Fruit fly (Drosophila melanogaster) whole organism, embryonic: ENCODE results near the gene lectin-28C.
A peak's percentile ranks its signal among the peaks of the same experiment; 100 is the strongest.

Source experiments
- CG11093 ChIP-seq: fragments of 200-800 bp; sonication (Bioruptor generic); IDR thresholded peaks from 3 replicates; pipeline ENCODE4 v1.3.6; 2022; ENCODE audit warnings: missing biosample characterization, missing genetic modification characterization
- CG11504 ChIP-seq: fragments of 200-800 bp; sonication (Bioruptor generic); optimal IDR thresholded peaks from 3 replicates; lab custom pipeline; 2019; ENCODE audit warnings: missing biosample characterization, mild to moderate bottlenecking, missing genetic modification characterization, moderate library complexity
- CG12071 ChIP-seq: fragments of 200-800 bp; sonication (Bioruptor generic); optimal IDR thresholded peaks from 3 replicates; lab custom pipeline; 2018; ENCODE audit warnings: missing biosample characterization, mild to moderate bottlenecking, missing genetic modification characterization
- CG14710 ChIP-seq: fragments of 200-800 bp; sonication (Bioruptor generic); optimal IDR thresholded peaks from 3 replicates; lab custom pipeline; 2019; ENCODE audit warnings: missing biosample characterization, mild to moderate bottlenecking, missing genetic modification characterization, moderate library complexity
- CG14860 ChIP-seq: fragments of 200-800 bp; sonication (Bioruptor generic); IDR thresholded peaks from 3 replicates; pipeline ENCODE4 v1.3.6; 2022; ENCODE audit warnings: missing biosample characterization, missing genetic modification characterization; ENCODE audit not compliant: partially characterized antibody
- CG15479 ChIP-seq: fragments of 200-800 bp; sonication (Bioruptor generic); optimal IDR thresholded peaks from 3 replicates; lab custom pipeline; 2019; ENCODE audit warnings: missing biosample characterization, mild to moderate bottlenecking, missing genetic modification characterization, moderate library complexity
- CG1603 ChIP-seq: fragments of 200-800 bp; sonication (Bioruptor generic); optimal IDR thresholded peaks from 2 replicates; lab custom pipeline; 2019; ENCODE audit warnings: missing biosample characterization, mild to moderate bottlenecking, missing genetic modification characterization, moderate library complexity
- CG17568 ChIP-seq: fragments of 200-800 bp; sonication (Bioruptor generic); optimal IDR thresholded peaks from 2 replicates; lab custom pipeline; 2018; ENCODE audit warnings: missing biosample characterization, mild to moderate bottlenecking, missing genetic modification characterization, moderate library complexity
- CG17829 ChIP-seq: fragments of 200-800 bp; optimal IDR thresholded peaks from 2 replicates; lab custom pipeline; 2019; ENCODE audit warnings: missing biosample characterization, mild to moderate bottlenecking, missing genetic modification characterization, moderate library complexity
- CG17912 ChIP-seq: fragments of 200-800 bp; sonication (Bioruptor generic); optimal IDR thresholded peaks from 2 replicates; lab custom pipeline; 2018; ENCODE audit warnings: missing biosample characterization, mild to moderate bottlenecking, missing genetic modification characterization
- CG2116 ChIP-seq: fragments of 200-800 bp; sonication (Bioruptor generic); optimal IDR thresholded peaks from 3 replicates; lab custom pipeline; 2018; ENCODE audit warnings: missing biosample characterization, mild to moderate bottlenecking, missing genetic modification characterization
- CG2678 ChIP-seq: fragments of 200-800 bp; sonication (Bioruptor generic); optimal IDR thresholded peaks from 3 replicates; lab custom pipeline; 2019; ENCODE audit warnings: missing biosample characterization, mild to moderate bottlenecking, missing genetic modification characterization, moderate library complexity
- CG3065 ChIP-seq: fragments of 200-800 bp; sonication (Bioruptor generic); optimal IDR thresholded peaks from 2 replicates; lab custom pipeline; 2016; ENCODE audit warnings: missing biosample characterization, missing genetic modification characterization
- CG31441 ChIP-seq: fragments of 200-800 bp; sonication (Bioruptor generic); IDR thresholded peaks from 2 replicates; pipeline ENCODE4 v1.3.6; 2022; ENCODE audit warnings: missing biosample characterization, missing genetic modification characterization
- CG32767 ChIP-seq: fragments of 200-800 bp; sonication (Bioruptor generic); IDR thresholded peaks from 2 replicates; pipeline ENCODE4 v1.3.6; 2022; ENCODE audit warnings: missing biosample characterization, missing genetic modification characterization
- CG4404 ChIP-seq: fragments of 200-800 bp; sonication (Bioruptor generic); IDR thresholded peaks from 2 replicates; pipeline ENCODE4 v1.3.6; 2022; ENCODE audit warnings: missing biosample characterization, missing genetic modification characterization
- CG4730 ChIP-seq: fragments of 200-800 bp; sonication (Bioruptor generic); IDR thresholded peaks from 2 replicates; pipeline ENCODE4 v1.3.6; 2022; ENCODE audit warnings: missing biosample characterization, missing genetic modification characterization
- CG6254 ChIP-seq: fragments of 200-800 bp; sonication (Bioruptor generic); optimal IDR thresholded peaks from 3 replicates; lab custom pipeline; 2017; ENCODE audit warnings: mild to moderate bottlenecking, missing biosample characterization, missing genetic modification reagents, missing genetic modification characterization
- CG6689 ChIP-seq: fragments of 200-800 bp; sonication (Bioruptor generic); IDR thresholded peaks from 2 replicates; pipeline ENCODE4 v1.3.6; 2022; ENCODE audit warnings: missing biosample characterization, missing genetic modification characterization
- CG6813 ChIP-seq: fragments of 200-800 bp; sonication (Bioruptor generic); optimal IDR thresholded peaks from 2 replicates; lab custom pipeline; 2017; ENCODE audit warnings: missing biosample characterization, missing genetic modification characterization, mild to moderate bottlenecking, moderate library complexity, missing genetic modification reagents
- CG9215 ChIP-seq: fragments of 200-800 bp; sonication (Bioruptor generic); IDR thresholded peaks from 2 replicates; pipeline ENCODE4 v1.3.6; 2022; ENCODE audit warnings: missing biosample characterization, missing genetic modification characterization
- CG9609 ChIP-seq: fragments of 200-800 bp; sonication (Bioruptor generic); optimal IDR thresholded peaks from 3 replicates; lab custom pipeline; 2016; ENCODE audit warnings: missing biosample characterization, missing genetic modification characterization
- CTCF ChIP-seq: fragments of 200-800 bp; sonication (Bioruptor generic); optimal IDR thresholded peaks from 2 replicates; lab custom pipeline; 2017; ENCODE audit warnings: missing biosample characterization, mild to moderate bottlenecking, missing genetic modification characterization, moderate library complexity
- CoRest ChIP-seq: fragments of 200-800 bp; sonication (Bioruptor generic); optimal IDR thresholded peaks from 3 replicates; lab custom pipeline; 2018; ENCODE audit warnings: missing biosample characterization, mild to moderate bottlenecking, missing genetic modification characterization, moderate library complexity
- Ets97D ChIP-seq: fragments of 200-800 bp; sonication (Bioruptor generic); optimal IDR thresholded peaks from 3 replicates; lab custom pipeline; 2016; ENCODE audit warnings: missing biosample characterization, missing genetic modification characterization
- MESR4 ChIP-seq: fragments of 200-800 bp; sonication (Bioruptor generic); optimal IDR thresholded peaks from 2 replicates; lab custom pipeline; 2018; ENCODE audit warnings: missing biosample characterization, mild to moderate bottlenecking, missing genetic modification characterization, moderate library complexity
- Mad ChIP-seq: fragments of 200-800 bp; sonication (Bioruptor generic); optimal IDR thresholded peaks from 2 replicates; lab custom pipeline; 2016; ENCODE audit warnings: missing biosample characterization, missing genetic modification characterization
- NFAT ChIP-seq: fragments of 200-800 bp; sonication (Bioruptor generic); IDR thresholded peaks from 2 replicates; pipeline ENCODE4 v1.3.6; 2022; ENCODE audit warnings: missing biosample characterization, missing genetic modification characterization
- Nf-YA ChIP-seq: fragments of 200-800 bp; sonication (Bioruptor generic); IDR thresholded peaks from 2 replicates; pipeline ENCODE4 v1.3.6; 2022; ENCODE audit warnings: missing biosample characterization, missing genetic modification characterization
- Nf-YB ChIP-seq: fragments of 200-800 bp; sonication (Bioruptor generic); optimal IDR thresholded peaks from 3 replicates; lab custom pipeline; 2019; ENCODE audit warnings: missing biosample characterization, mild to moderate bottlenecking, missing genetic modification characterization, moderate library complexity
- Nf-YC ChIP-seq: fragments of 200-800 bp; optimal IDR thresholded peaks from 3 replicates; lab custom pipeline; 2019; ENCODE audit warnings: missing biosample characterization, mild to moderate bottlenecking, missing genetic modification characterization, moderate library complexity
- Ravus ChIP-seq: fragments of 200-800 bp; sonication (Bioruptor generic); IDR thresholded peaks from 2 replicates; pipeline ENCODE4 v1.3.6; 2022; ENCODE audit warnings: missing biosample characterization, missing genetic modification characterization
- Xrp1 ChIP-seq: fragments of 200-800 bp; sonication (Bioruptor generic); IDR thresholded peaks from 2 replicates; pipeline ENCODE4 v1.3.6; 2022; ENCODE audit warnings: missing biosample characterization, missing genetic modification characterization
- az2 ChIP-seq: fragments of 200-800 bp; sonication (Bioruptor generic); optimal IDR thresholded peaks from 3 replicates; lab custom pipeline; 2016; ENCODE audit warnings: missing biosample characterization, missing genetic modification characterization
- bsh ChIP-seq, 2 experiments: fragments of 200-800 bp; sonication (Bioruptor generic); optimal IDR thresholded peaks; 2 replicates each; lab custom pipeline; 2017 to 2018; ENCODE audit warnings: mild to moderate bottlenecking in 2 of 2, missing biosample characterization in 2 of 2, missing genetic modification characterization in 2 of 2, moderate library complexity in 1 of 2
- danr ChIP-seq: fragments of 200-800 bp; sonication (Bioruptor generic); IDR thresholded peaks from 2 replicates; pipeline ENCODE4 v1.3.6; 2022; ENCODE audit warnings: missing biosample characterization, missing genetic modification characterization
- dm ChIP-seq: fragments of 200-800 bp; sonication (Bioruptor generic); optimal IDR thresholded peaks from 3 replicates; lab custom pipeline; 2016; ENCODE audit warnings: missing biosample characterization, missing genetic modification characterization
- dysf ChIP-seq: fragments of 200-800 bp; sonication (Bioruptor generic); IDR thresholded peaks from 3 replicates; pipeline ENCODE4 v1.3.6; 2022; ENCODE audit warnings: missing biosample characterization, missing genetic modification characterization
- eyg ChIP-seq: fragments of 200-800 bp; sonication (Bioruptor generic); optimal IDR thresholded peaks from 3 replicates; lab custom pipeline; 2016; ENCODE audit warnings: missing biosample characterization, missing genetic modification characterization
- lbe ChIP-seq: fragments of 200-800 bp; sonication (Bioruptor generic); optimal IDR thresholded peaks from 2 replicates; lab custom pipeline; 2016; ENCODE audit warnings: missing biosample characterization, mild to moderate bottlenecking, missing genetic modification characterization
- odd ChIP-seq: fragments of 200-800 bp; sonication (Bioruptor generic); optimal IDR thresholded peaks from 2 replicates; lab custom pipeline; 2017; ENCODE audit warnings: missing biosample characterization, mild to moderate bottlenecking, missing genetic modification characterization
- pfk ChIP-seq: fragments of 200-800 bp; sonication (Bioruptor generic); optimal IDR thresholded peaks from 2 replicates; lab custom pipeline; 2018; ENCODE audit warnings: missing biosample characterization, mild to moderate bottlenecking, missing genetic modification characterization, moderate library complexity
- pros ChIP-seq: fragments of 200-800 bp; sonication (Bioruptor generic); optimal IDR thresholded peaks from 3 replicates; lab custom pipeline; 2019; ENCODE audit warnings: missing biosample characterization, mild to moderate bottlenecking, missing genetic modification characterization, moderate library complexity
- rib ChIP-seq: fragments of 200-800 bp; sonication (Bioruptor generic); IDR thresholded peaks from 2 replicates; pipeline ENCODE4 v1.3.6; 2022; ENCODE audit warnings: missing biosample characterization, missing genetic modification characterization
- salm ChIP-seq: fragments of 200-800 bp; sonication (Bioruptor generic); optimal IDR thresholded peaks from 2 replicates; lab custom pipeline; 2018; ENCODE audit warnings: missing biosample characterization, mild to moderate bottlenecking, missing genetic modification characterization
- sima ChIP-seq: fragments of 200-800 bp; sonication (Bioruptor generic); optimal IDR thresholded peaks from 2 replicates; lab custom pipeline; 2016; ENCODE audit warnings: missing biosample characterization, missing genetic modification characterization
- tap ChIP-seq: fragments of 200-800 bp; optimal IDR thresholded peaks from 3 replicates; lab custom pipeline; 2019; ENCODE audit warnings: missing biosample characterization, mild to moderate bottlenecking, missing genetic modification characterization, moderate library complexity
- tin ChIP-seq: fragments of 200-800 bp; sonication (Bioruptor generic); optimal IDR thresholded peaks from 3 replicates; lab custom pipeline; 2016; ENCODE audit warnings: missing biosample characterization, missing genetic modification characterization
- tna ChIP-seq: fragments of 200-800 bp; sonication (Bioruptor generic); IDR thresholded peaks from 2 replicates; pipeline ENCODE4 v1.3.6; 2022; ENCODE audit warnings: missing biosample characterization, missing genetic modification characterization; ENCODE audit not compliant: partially characterized antibody
- wek ChIP-seq: fragments of 200-800 bp; sonication (Bioruptor generic); optimal IDR thresholded peaks from 3 replicates; lab custom pipeline; 2018; ENCODE audit warnings: missing biosample characterization, mild to moderate bottlenecking, missing genetic modification characterization, moderate library complexity
- yki ChIP-seq: fragments of >200 bp; optimal IDR thresholded peaks from 3 replicates; lab custom pipeline; 2018
- zen2 ChIP-seq: fragments of 200-800 bp; sonication (Bioruptor generic); IDR thresholded peaks from 3 replicates; pipeline ENCODE4 v1.3.6; 2022; ENCODE audit warnings: missing biosample characterization, missing genetic modification characterization; ENCODE audit not compliant: partially characterized antibody

The lectin-28C gene

dm6 chr2L:7828901-7829300 lies 28.0 kb upstream of the lectin-28C start:
- TF ChIP-seq yki (lab: Kevin White, UChicago), result peak; percentile 51
- no peak for TF ChIP-seq NFAT (GFP tag; lab: Robert Waterston, UW)
- TF ChIP-seq lbe (GFP tag; lab: Kevin White, UChicago), result no peak
- TF ChIP-seq CG4730 (GFP tag; lab: Robert Waterston, UW), result no peak
- TF ChIP-seq tap, result no peak
- TF ChIP-seq odd (GFP tag; lab: Kevin White, UChicago), result no peak
- TF ChIP-seq MESR4, result no peak
- TF ChIP-seq bsh (GFP tag; optimal IDR thresholded peaks at IDR 0.05; lab: Kevin White, UChicago), result no peak
- TF ChIP-seq Ravus (GFP tag; lab: Robert Waterston, UW), result no peak
- no peak for TF ChIP-seq dysf (GFP tag; lab: Robert Waterston, UW)
- TF ChIP-seq CG4404 (GFP tag; lab: Robert Waterston, UW), result no peak
- TF ChIP-seq eyg (GFP tag; lab: Kevin White, UChicago), result no peak
- TF ChIP-seq CG31441 (GFP tag; lab: Robert Waterston, UW), result no peak
- TF ChIP-seq CTCF (GFP tag; lab: Kevin White, UChicago), result no peak
- no peak for TF ChIP-seq CG15479
- peak; percentile 61 for TF ChIP-seq CG6813 (GFP tag; lab: Kevin White, UChicago)
- no peak for TF ChIP-seq CG2116 (GFP tag; lab: Kevin White, UChicago)
- TF ChIP-seq Xrp1, result 0 out of 2 replicates have a peak, but pooled peaks have one; percentile 17
- no peak for TF ChIP-seq Ets97D (GFP tag; lab: Kevin White, UChicago)
- peak; percentile 1 for TF ChIP-seq CG11504
- TF ChIP-seq CG17912 (GFP tag; lab: Kevin White, UChicago), result no peak
- no peak for TF ChIP-seq CG14860 (GFP tag; lab: Robert Waterston, UW)
- TF ChIP-seq CG6689 (GFP tag; lab: Robert Waterston, UW), result peak; percentile 47; the same call in 1 of the 2 replicates
- TF ChIP-seq wek, result peak; percentile 21
- TF ChIP-seq CG9215 (GFP tag; lab: Robert Waterston, UW), result no peak
- TF ChIP-seq CG11093, result no peak
- TF ChIP-seq rib, result 0 out of 2 replicates have a peak, but pooled peaks have one; percentile 45
- TF ChIP-seq tin, result no peak
- TF ChIP-seq zen2, result no peak
- peak; percentile 33 for TF ChIP-seq salm (tag; lab: Kevin White, UChicago)
- no peak for TF ChIP-seq az2 (GFP tag; lab: Kevin White, UChicago)
- TF ChIP-seq CG1603, result peak; percentile 26
- no peak for TF ChIP-seq Nf-YC (tag; lab: Kevin White, UChicago)
- TF ChIP-seq tna, result no peak
- no peak for TF ChIP-seq sima (GFP tag; lab: Kevin White, UChicago)
- TF ChIP-seq Nf-YB (GFP tag; lab: Kevin White, UChicago), result no peak
- no peak for TF ChIP-seq CG17829
- no peak for TF ChIP-seq Mad (GFP tag; lab: Kevin White, UChicago)
- TF ChIP-seq dm (GFP tag; lab: Kevin White, UChicago), result no peak
- no peak for TF ChIP-seq Nf-YA
- peak; percentile 17 for TF ChIP-seq CG6254 (GFP tag; lab: Kevin White, UChicago)
- TF ChIP-seq CG17568 (GFP tag; lab: Kevin White, UChicago), result peak; percentile 20
- no peak for TF ChIP-seq CG3065 (GFP tag; lab: Kevin White, UChicago)
- TF ChIP-seq pfk (GFP tag; lab: Kevin White, UChicago), result peak; percentile 7
- TF ChIP-seq CG12071, result peak; percentile 37
- no peak for TF ChIP-seq CG9609 (GFP tag; lab: Kevin White, UChicago)
- TF ChIP-seq CoRest (tag; lab: Kevin White, UChicago), result no peak
- TF ChIP-seq CG32767, result no peak
- no peak for TF ChIP-seq danr (GFP tag; lab: Robert Waterston, UW)
- no peak for TF ChIP-seq pros (GFP tag; lab: Kevin White, UChicago)
- TF ChIP-seq CG2678, result peak; percentile 15
- peak; percentile 27 for TF ChIP-seq CG14710 (tag; lab: Kevin White, UChicago)
